Fruit fly (Drosophila melanogaster): ENCODE measurements around the gene CG43999.

The CG43999 gene

DNA sequence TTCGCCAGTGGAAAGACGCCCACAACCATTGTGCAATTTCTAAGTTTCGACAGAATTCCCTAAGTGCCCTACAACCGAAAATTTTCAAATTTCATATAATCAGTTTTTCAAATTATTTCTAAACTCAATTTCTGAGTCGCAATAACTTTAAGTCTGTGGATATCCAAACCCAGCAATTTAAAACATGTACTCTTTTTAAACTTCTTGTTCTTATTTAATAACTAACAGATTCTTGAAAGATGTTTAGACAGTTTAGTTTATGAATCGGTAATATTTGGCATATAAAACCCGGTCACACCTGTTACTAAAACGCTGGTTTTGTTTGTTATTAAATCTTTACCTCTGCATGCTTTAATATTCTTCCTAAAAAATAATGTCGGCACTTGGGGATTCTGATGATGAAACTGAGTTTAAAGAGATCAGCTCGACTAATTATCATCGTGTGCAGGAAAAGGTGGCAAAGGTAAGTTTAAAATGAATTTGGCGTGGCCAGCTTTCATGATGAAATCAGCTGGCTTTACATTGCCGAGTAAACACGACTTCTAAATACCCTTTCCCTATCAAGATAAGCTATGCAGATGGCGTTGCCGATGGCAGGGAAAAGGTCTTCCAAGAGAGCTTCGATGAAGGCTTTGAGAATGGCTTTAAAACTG lies at the start of gene CG43999, which contains the start of the genes CG43998 and CG31142:
Gene CG43999, minus strand, starts transcription at position 51 of the 653 bp plus-strand sequence.
Gene CG43998, minus strand, starts transcription at position 51 of the 653 bp plus-strand sequence.
Gene CG31142, plus strand, starts transcription at position 294 of the 653 bp plus-strand sequence.
- TF ChIP-seq noc (tag; optimal IDR thresholded peaks at IDR 0.05): no peak

DNA sequence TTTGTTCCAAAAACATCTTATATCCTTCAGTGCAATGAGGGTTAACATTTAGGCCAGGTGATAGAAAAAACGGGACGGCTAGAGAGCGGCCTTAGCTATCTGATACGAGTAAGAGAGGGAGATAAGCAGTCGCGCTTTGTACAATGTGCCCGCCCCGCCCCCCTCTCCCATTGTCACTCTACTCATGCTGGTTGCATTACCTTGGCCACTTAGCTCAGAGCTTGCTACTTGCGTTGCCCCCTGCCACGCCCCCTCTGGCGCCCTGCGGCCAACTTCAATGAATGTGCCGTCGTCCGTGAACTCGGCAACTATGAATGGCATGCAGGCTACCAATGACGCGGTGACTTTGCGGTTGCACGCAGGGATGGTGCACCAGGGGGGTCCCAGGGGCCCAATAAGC lies 43.0 kb upstream of the CG43999 start:
- TF ChIP-seq noc (tag; optimal IDR thresholded peaks at IDR 0.05): no peak

DNA sequence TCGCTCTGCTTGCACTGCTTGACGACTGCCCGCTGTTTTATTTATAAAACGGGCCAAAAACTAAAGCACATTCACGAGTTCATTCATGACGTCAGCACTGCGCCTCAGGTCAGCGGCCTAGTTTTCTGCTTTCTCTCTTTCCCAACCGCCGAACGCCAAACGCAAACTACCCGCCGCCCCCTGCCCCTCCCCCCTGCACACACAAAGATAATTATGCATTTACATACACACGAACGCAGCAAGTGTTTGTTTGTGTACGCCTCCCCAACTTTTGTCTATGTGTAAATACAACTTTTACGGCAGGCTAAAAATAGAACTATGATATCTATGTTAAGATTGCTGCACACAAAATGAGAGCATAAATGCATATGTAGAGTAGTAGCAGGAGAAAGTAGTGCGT lies 42.4 kb upstream of the CG43999 start:
- no peak for TF ChIP-seq noc (tag; optimal IDR thresholded peaks at IDR 0.05)

DNA sequence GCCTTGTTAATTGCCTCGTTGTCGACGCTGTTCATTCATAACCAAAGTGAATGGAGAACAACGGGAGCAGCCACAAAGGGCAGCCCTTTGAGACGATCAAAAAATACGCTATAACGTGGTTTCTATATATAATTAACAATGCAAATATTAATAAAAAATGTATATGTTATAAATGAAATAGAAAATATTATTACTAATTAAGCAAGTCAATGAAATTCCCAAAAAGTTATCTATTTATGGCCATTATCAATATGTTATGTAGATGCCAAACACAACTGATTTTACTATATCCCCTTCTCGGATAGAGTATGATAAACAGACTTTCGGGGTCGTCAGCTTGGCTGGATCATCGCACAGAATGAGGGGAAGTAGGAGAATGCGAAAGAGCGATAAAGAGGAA lies 40.6 kb upstream of the CG43999 start:
- no peak for TF ChIP-seq noc (tag; optimal IDR thresholded peaks at IDR 0.05)

DNA sequence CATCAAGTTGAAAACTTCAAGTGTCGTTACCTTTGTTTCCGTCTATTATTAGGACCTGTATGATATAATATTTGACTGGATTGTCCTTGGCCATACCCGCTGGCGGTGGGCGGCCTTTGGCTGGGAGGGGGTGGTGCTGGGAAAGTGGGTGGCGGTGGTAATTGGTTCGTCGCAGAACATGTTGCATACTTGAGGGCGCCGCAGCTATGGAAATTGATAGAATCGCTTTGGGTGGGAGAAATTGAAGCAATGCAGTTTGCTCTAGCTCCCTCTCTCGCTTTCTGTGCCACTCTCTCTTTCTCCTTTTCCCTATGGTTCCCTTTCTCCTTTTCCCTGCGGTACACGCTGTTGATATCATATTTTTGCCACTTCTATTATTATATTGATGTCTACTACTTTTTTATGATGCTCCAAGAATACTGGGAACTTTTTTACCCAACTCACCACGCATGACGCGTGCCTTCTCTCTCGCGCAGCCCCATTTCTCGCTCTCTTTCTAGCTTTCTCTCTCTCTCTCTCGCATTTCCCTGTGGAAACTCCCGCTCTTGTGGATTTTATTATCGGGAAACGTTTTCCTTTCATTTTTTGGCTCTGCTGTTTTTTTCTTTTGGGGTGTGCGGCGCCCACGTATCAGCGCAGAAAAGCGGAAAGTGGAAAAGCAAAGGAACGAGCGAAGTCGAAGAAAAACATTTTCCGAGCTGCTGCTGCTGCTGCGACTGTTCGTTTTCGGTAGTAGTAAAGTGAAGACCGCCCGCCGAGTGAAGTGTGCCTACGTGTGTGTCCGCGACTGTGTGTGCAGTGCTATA lies 36.3 kb upstream of the CG43999 start:
- TF ChIP-seq noc (tag; optimal IDR thresholded peaks at IDR 0.05): no peak

DNA sequence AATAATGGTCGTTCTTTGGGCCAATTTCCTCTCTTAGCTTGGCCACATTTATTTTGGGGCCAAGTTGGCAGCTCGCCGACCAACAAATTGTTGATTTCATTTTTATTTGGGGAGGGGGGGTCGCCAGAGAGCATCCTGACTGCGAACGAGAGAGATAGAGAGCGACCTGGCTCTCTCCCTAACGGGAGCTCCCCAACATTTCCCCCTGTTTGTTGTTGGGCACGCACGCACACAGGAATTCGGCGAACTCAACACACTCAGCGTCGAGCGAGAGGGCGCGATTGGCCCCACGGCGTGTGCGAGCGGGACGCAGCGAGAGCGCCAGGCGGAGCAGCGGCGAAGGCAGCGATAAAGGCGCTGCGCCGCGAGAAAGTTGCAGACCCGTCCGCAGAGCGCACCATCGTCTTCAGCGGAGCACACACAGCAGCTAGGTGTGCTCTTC lies 34.0 kb upstream of the CG43999 start, which contains the start of gene CG31140:
Gene CG31140, plus strand, starts transcription at position 400 of the 442 bp plus-strand sequence.
- TF ChIP-seq noc (tag; optimal IDR thresholded peaks at IDR 0.05): no peak

DNA sequence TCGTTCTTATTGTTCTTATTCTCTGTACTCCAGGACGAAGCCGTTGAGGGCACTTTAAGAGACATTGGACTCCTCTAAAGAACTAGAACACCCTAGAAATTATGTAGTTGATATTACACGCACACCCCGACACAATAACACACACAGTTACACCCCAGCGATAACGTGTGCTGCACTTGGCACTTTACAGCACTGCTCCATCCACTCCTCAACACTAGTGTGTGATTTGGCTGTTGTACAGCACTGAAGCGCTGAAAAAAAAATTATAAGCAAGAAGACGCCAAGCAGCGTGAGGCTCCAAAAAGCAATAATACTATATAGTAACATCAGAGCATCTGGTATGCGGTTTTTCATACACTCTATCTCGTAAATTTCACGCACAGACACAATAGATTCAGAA lies 32.1 kb upstream of the CG43999 start:
- TF ChIP-seq noc (tag; optimal IDR thresholded peaks at IDR 0.05): no peak

DNA sequence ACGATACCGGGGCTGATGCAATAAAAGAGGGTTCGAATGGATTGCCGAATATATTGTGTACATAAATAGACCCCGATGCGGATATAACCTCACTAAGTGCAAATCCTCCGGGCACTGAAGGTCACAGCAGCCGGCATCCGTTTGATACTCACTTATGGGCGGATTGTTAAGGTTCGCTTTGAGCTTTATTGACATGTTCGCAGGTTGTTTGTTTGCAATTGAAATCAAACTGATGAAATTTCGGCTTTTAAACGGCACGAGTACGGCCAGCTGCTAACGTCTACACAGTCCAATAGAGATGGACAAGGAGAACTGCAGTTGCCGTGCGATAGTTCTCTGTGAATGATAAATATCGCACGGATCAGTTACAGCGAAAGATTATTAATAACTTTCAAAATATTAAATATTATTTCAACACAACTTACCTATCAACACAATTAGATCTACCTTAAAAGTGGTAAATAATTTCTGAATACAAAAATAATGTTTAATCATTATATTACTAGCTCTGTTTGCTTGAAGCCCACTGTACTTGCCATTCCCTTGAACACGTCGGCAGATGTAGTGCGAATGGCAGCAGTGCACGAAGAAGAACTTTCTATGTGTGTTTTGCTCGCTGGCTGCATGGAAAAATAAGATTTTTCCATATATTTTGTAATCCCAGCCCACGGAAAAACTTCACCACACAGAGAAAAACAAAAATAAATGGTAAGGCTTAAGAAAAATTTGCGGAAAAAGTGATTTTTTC lies 29.5 kb upstream of the CG43999 start, which contains the start of the genes GluProRS and AP-1sigma:
Gene GluProRS, minus strand, starts transcription at position 301 of the 748 bp plus-strand sequence.
Gene AP-1sigma, plus strand, starts transcription at position 561 of the 748 bp plus-strand sequence.
- TF ChIP-seq noc (tag; optimal IDR thresholded peaks at IDR 0.05): peak; percentile 78

DNA sequence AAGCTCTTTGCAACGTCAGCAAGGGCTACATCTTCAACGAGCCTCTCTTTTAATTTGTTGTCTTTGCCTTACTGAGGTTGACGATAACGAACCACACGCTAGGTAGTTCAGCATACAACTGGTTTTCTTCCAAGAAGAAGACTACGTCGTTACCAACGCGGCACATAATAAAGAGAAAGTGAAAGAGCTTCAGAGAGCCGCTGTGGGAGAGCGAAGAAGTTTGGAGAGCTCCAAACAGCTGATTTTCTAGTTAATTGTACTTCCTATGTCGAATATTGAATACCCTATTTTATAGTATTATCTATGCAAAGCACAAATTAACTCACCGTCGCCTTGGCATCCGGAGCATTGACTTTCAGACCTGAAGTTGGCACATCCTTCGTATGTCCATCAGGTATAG lies 26.6 kb upstream of the CG43999 start:
- no peak for TF ChIP-seq noc (tag; optimal IDR thresholded peaks at IDR 0.05)

DNA sequence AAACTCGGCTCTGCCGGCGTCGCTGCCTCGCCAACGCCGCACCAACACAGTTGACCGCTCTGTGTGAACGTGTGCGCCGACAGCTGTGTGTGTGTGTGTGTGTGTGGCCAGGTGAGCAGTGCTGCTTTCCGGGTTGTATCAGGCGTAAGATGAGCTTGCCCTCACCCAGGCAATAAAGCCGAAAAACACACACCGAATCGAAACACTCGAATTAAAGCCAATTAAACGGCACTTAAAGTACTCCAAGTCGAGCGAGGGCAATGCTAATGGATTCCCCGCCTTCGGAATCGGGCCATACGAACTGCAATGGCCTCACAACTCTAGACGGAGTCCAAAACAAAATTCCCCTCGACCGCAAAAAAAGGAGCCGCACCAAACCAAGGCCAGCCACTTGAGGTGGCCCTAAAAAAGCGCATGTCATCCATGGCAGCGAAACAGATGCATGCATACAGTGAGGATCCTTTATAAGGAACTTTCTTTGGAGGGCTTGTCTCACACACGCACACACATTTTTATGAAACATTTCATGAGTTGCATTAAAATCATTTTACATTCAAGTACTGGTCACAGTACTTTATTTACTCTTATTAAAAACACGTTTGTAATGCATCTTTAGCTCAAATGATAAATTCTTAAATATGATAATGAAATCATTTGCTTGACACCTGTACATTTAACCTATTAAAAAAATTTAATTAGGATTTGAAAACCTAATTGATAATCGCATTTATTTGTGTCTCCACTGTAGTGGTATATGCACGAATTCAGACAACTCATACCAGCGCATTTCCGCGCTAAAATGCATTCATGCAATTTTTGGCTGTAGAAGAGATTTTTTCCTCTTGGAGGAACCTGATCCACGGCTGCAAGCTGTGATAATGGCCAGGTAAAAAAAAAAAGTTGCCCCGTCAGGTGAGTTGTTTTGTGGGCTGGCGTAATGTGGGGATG lies 19.9 kb upstream of the CG43999 start:
- TF ChIP-seq noc (tag; optimal IDR thresholded peaks at IDR 0.05): no peak

DNA sequence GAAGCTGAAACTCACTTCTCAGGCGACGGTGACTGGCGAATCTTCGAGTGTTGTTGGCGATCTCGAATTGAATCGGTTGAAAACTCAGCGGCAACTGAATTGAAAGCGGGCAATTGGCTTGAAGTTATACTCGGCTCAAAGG lies 19.4 kb upstream of the CG43999 start, which contains the start of gene CG12268:
Gene CG12268, minus strand, starts transcription at position 101 of the 142 bp plus-strand sequence.
- TF ChIP-seq noc (tag; optimal IDR thresholded peaks at IDR 0.05): no peak

DNA sequence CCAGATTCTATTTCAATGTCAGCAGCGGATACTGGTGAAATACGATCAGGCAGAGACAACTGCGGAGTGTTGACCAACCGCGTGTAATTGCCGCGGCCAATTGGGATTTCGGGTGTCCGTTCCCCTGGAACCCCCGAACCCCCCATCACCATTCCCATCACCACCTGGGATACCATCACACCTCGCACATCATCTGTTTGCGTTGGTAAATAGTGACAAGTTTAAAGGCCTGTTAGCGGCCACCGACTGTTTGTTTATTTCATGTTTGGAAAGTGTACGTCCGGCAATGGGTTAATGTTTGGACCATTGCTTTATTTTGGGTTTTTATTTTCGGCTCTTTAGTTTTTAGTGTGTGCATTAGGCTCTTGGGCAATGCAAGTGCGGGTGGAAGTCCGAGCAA lies 18.2 kb upstream of the CG43999 start:
- no peak for TF ChIP-seq noc (tag; optimal IDR thresholded peaks at IDR 0.05)

DNA sequence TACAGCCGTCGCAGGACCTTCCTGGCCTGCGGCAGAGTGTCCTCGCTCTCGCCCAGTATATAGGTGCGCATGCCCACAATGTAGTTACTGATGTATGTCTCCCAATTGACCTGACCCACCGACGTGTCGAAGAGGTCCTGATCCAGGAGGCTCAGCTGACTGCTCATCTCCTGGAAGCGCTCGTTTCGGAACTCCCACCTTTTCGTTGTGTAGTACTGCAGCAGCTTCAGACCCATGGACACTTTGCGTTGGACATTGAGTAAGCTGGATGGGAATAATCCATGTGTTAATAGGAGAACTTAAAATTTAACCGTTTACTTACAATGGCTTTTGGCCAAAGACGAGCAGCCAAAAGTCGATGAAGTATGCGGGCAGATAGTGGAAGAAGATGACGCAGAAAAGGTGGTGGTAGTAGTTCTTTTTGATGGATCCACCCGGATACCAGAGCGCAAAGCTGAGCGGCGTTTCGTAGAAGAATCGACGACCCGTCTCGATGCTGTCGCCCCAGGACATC lies 15.1 kb upstream of the CG43999 start:
- TF ChIP-seq noc (tag; optimal IDR thresholded peaks at IDR 0.05): no peak

DNA sequence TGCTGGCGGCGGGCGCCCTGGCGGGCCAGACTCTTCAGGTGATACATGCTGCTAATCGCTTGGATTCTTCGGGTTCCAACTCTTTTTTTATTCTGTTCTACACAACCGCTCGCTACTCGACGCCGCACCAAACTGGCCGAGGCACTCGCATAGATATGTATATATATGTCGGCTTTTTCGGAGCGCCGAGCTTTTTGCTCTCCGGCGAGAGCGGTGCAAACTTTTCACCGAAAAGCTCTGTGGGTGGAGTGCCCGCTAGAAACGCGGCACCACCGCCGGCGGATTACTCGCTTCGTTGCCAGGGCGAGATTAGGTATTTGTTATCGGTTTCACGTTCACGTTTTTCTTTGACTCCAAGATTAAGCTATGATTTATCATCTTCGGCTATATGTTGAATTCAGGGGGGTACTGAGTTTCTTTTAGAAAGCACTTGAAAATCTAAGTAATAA lies 14.2 kb upstream of the CG43999 start, which contains the start of gene Gdh:
Gene Gdh, minus strand, starts transcription at position 137 of the 449 bp plus-strand sequence.
- peak; percentile 59 for TF ChIP-seq noc (tag; optimal IDR thresholded peaks at IDR 0.05)

DNA sequence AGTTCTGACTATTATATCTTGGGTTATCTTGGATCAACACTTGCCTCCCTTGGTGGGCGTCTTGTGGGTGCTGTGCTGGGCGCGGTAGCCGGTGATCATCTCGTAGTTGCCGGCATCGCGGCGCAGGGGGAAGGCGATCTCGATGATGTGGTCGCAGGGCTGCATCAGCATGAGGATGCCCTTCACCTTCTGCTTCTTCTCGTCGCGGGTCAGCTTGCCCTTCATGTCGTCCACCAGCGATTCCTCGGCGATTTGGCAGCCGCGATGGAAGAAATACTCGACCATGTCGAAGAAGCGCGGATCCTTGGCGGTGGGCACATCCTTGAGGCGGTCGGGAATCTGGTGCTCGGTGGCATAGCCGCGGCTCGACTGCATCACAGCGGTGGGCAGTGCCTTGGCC lies 13.8 kb upstream of the CG43999 start:
- no peak for TF ChIP-seq noc (tag; optimal IDR thresholded peaks at IDR 0.05)
